Fruit fly (Drosophila melanogaster): ENCODE data around the gene jigr1.
A peak's percentile ranks its signal among the peaks of the same experiment; 100 is the strongest.

Gene jigr1

dm6 chr3R:25637294-25638174, at the start of gene jigr1 (continued):
- no peak for TF ChIP-seq ssp (GFP tag; IDR thresholded peaks at IDR 0.05)
- no peak for TF ChIP-seq H15 (GFP tag; IDR thresholded peaks at IDR 0.05)
- no peak for TF ChIP-seq CG14965 (GFP tag; optimal IDR thresholded peaks at IDR 0.05; ENCODE audit: borderline replicate concordance)
- no peak for TF ChIP-seq HLH3B (GFP tag; IDR thresholded peaks at IDR 0.05)
- no peak for TF ChIP-seq sug (tag; optimal IDR thresholded peaks at IDR 0.05)
- peak; percentile 54; the same call in 1 of the 2 replicates for TF ChIP-seq ara (GFP tag; IDR thresholded peaks at IDR 0.05)
- no peak for TF ChIP-seq CG17385 (GFP tag; optimal IDR thresholded peaks at IDR 0.05)
- no peak for TF ChIP-seq CG13894 (tag; optimal IDR thresholded peaks at IDR 0.05)
- TF ChIP-seq trem (tag; optimal IDR thresholded peaks at IDR 0.05), result peak; percentile 79
- no peak for TF ChIP-seq dmrt99B (tag; optimal IDR thresholded peaks at IDR 0.05)
- TF ChIP-seq CG6791 (GFP tag; IDR thresholded peaks at IDR 0.05; ENCODE audit: partially characterized antibody), result no peak
- TF ChIP-seq br (optimal IDR thresholded peaks at IDR 0.05), result no peak
- TF ChIP-seq CG2875 (GFP tag; optimal IDR thresholded peaks at IDR 0.05), result no peak
- no peak for TF ChIP-seq Sry-β (GFP tag; optimal IDR thresholded peaks at IDR 0.05)
- no peak for TF ChIP-seq slbo (GFP tag; IDR thresholded peaks at IDR 0.05)
- no peak for TF ChIP-seq repo (GFP tag; optimal IDR thresholded peaks at IDR 0.05)
- TF ChIP-seq CG3163 (GFP tag; optimal IDR thresholded peaks at IDR 0.05), result no peak
- TF ChIP-seq CG8478 (optimal IDR thresholded peaks at IDR 0.05), result no peak
- no peak for TF ChIP-seq PHDP (tag; optimal IDR thresholded peaks at IDR 0.05)
- peak; percentile 90 for TF ChIP-seq CG15696 (tag; optimal IDR thresholded peaks at IDR 0.05)
- TF ChIP-seq bbx (GFP tag; IDR thresholded peaks at IDR 0.05; ENCODE audit: partially characterized antibody), result no peak
- no peak for TF ChIP-seq CG7357 (GFP tag; IDR thresholded peaks at IDR 0.05)
- no peak for TF ChIP-seq CG10565 (GFP tag; optimal IDR thresholded peaks at IDR 0.05)
- no peak for TF ChIP-seq abd-A (tag; optimal IDR thresholded peaks at IDR 0.05)
- TF ChIP-seq CG9797 (GFP tag; optimal IDR thresholded peaks at IDR 0.05), result no peak
- TF ChIP-seq cas (GFP tag; IDR thresholded peaks at IDR 0.05), result no peak
- no peak for TF ChIP-seq Optix (GFP tag; IDR thresholded peaks at IDR 0.05)
- no peak for TF ChIP-seq Ravus (GFP tag; IDR thresholded peaks at IDR 0.05)
- TF ChIP-seq CG13775 (GFP tag; optimal IDR thresholded peaks at IDR 0.05), result peak; percentile 60
- TF ChIP-seq sisA (GFP tag; IDR thresholded peaks at IDR 0.05), result no peak
- TF ChIP-seq mam (GFP tag; optimal IDR thresholded peaks at IDR 0.05), result no peak
- peak; percentile 69 for TF ChIP-seq CG14710 (tag; optimal IDR thresholded peaks at IDR 0.05)
- no peak for TF ChIP-seq CG11456 (GFP tag; IDR thresholded peaks at IDR 0.05)
- TF ChIP-seq CG17328 (GFP tag; IDR thresholded peaks at IDR 0.05), result peak; percentile 49; the same call in 1 of the 2 replicates
- no peak for TF ChIP-seq CG43689 (GFP tag; IDR thresholded peaks at IDR 0.05)
- TF ChIP-seq zen (tag; optimal IDR thresholded peaks at IDR 0.05), result peak; percentile 82
- no peak for TF ChIP-seq schlank (tag; optimal IDR thresholded peaks at IDR 0.05)
- TF ChIP-seq CG4854 (GFP tag; optimal IDR thresholded peaks at IDR 0.05), result no peak
- peak; percentile 51 for TF ChIP-seq CG30431 (GFP tag; optimal IDR thresholded peaks at IDR 0.05)
- no peak for TF ChIP-seq maf-S (GFP tag; optimal IDR thresholded peaks at IDR 0.05)
- TF ChIP-seq D19B (GFP tag; optimal IDR thresholded peaks at IDR 0.05), result peak; percentile 91
- TF ChIP-seq CG13624 (GFP tag; optimal IDR thresholded peaks at IDR 0.05), result no peak
- TF ChIP-seq CG10366 (GFP tag; IDR thresholded peaks at IDR 0.05), result no peak
- peak; percentile 12 for TF ChIP-seq CG2678 (tag; optimal IDR thresholded peaks at IDR 0.05)
- TF ChIP-seq CG34224 (GFP tag; IDR thresholded peaks at IDR 0.05; ENCODE audit: partially characterized antibody), result no peak
- peak; percentile 27 for TF ChIP-seq Nf-YB (GFP tag; optimal IDR thresholded peaks at IDR 0.05)
- TF ChIP-seq Max (GFP tag; optimal IDR thresholded peaks at IDR 0.05), result peak; percentile 19
- no peak for TF ChIP-seq CG9215 (GFP tag; IDR thresholded peaks at IDR 0.05)
- TF ChIP-seq CG8290 (GFP tag; optimal IDR thresholded peaks at IDR 0.05), result peak; percentile 6
- TF ChIP-seq CG8290 (tag; optimal IDR thresholded peaks at IDR 0.05), result peak in 1 of 2 experiments; percentile 44
- TF ChIP-seq eyg (GFP tag; optimal IDR thresholded peaks at IDR 0.05), result no peak
